Worm (Caenorhabditis elegans): ENCODE measurements around the gene cyp-44A1.

DNA sequence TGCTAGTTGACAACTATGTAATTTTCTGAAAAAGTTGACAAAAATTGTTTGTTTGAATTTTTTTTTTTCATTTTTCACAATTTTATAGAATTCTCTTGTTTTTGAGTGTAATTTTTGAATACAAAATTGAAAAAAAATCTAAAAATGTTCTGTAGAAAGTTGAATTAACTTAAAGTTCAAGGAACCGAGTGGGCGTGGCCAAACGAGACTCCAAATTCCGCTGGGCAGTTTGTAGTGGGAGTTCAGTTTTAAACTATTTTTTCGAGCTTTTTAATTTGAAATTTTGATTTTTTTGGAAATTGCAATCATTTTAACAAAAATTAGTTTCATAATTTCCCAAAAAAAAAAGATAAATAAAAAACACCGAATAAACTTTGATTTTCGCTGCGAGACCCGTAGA is 33.2 kb downstream of the cyp-44A1 start:
- TF ChIP-seq snpc-4 (tag; optimal IDR thresholded peaks at IDR 0.05) (no peak), elt-3 (tag; optimal IDR thresholded peaks at IDR 0.05) (no peak), unc-39 (tag; optimal IDR thresholded peaks at IDR 0.05) (no peak), nhr-2 (tag; optimal IDR thresholded peaks at IDR 0.05) (no peak), lin-32 (GFP tag; optimal IDR thresholded peaks at IDR 0.05) (no peak)

Measured in whole organism, mixed stage, embryonic.